Worm (Caenorhabditis elegans) whole organism, midembryonic: Measurements from ENCODE around the gene T09A12.1.

Source experiments
- T22C8.4 ChIP-seq: fragments of 200-800 bp; sonication (Bioruptor generic); IDR thresholded peaks from 2 replicates; pipeline ENCODE4 v1.3.6; 2022; ENCODE audit warnings: missing genetic modification characterization, missing compliant biosample characterization
- ref-1 ChIP-seq: fragments of 200-800 bp; sonication (Bioruptor generic); conservative IDR thresholded peaks from 2 replicates; pipeline ENCODE4 v1.3.6; 2022; ENCODE audit warnings: missing genetic modification reagents, missing genetic modification characterization, missing compliant biosample characterization
- tab-1 ChIP-seq: fragments of 200-800 bp; sonication (Bioruptor generic); IDR thresholded peaks from 2 replicates; pipeline ENCODE4 v1.3.6; 2022; ENCODE audit warnings: missing genetic modification characterization, missing compliant biosample characterization
- ztf-29 ChIP-seq: fragments of 200-800 bp; sonication (Bioruptor generic); IDR thresholded peaks from 2 replicates; pipeline ENCODE4 v1.3.6; 2022; ENCODE audit warnings: missing genetic modification reagents, missing genetic modification characterization, missing compliant biosample characterization

- TF ChIP-seq ztf-29 (GFP tag; lab: Robert Waterston, UW) (no peak), T22C8.4 (GFP tag; lab: Robert Waterston, UW) (no peak), tab-1 (GFP tag; lab: Robert Waterston, UW) (no peak), ref-1 (no peak)
Measured at ce11 chrIV:8276609-8277008, 32.4 kb downstream of the T09A12.1 start, which contains the start of gene K07H8.12.
